Worm (Caenorhabditis elegans): ENCODE results near the gene ZK550.2.

DNA sequence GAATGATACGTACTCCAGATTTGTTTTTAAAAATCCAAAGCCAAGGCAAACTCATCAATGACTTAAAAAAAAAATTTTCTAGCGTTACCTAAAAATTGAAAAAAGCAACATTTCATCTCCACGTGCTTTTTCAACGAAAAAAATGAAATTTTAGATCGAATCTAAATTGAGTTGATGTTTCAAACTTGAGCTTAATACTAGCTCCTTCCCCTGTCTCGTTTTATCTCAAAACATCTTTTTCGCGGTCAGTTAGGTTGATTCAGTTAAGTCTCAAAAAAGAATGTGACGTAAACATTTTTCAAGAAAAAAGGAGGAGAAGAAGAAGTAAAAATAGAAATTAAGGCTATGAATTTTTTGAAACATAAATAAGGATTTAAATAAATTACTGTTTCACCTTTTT is 8.4 kb upstream of the ZK550.2 start:
- TF ChIP-seq egl-27 (tag; optimal IDR thresholded peaks at IDR 0.05) (no peak), jun-1 (tag; optimal IDR thresholded peaks at IDR 0.05) (no peak), zag-1 (tag; optimal IDR thresholded peaks at IDR 0.05) (no peak)
